Fruit fly (Drosophila melanogaster) whole organism, embryonic: Measurements from ENCODE around the gene Cks85A.

Experiments
- Ada2b ChIP-seq: fragments of 200-800 bp; sonication (Bioruptor generic); IDR thresholded peaks from 2 replicates; pipeline ENCODE4 v1.3.6; 2022; ENCODE audit warnings: missing biosample characterization, missing genetic modification characterization
- CG12219 ChIP-seq: fragments of 200-800 bp; sonication (Bioruptor generic); optimal IDR thresholded peaks from 3 replicates; lab custom pipeline; 2018; ENCODE audit warnings: missing biosample characterization, mild to moderate bottlenecking, missing genetic modification characterization
- CG18599 ChIP-seq: fragments of 200-800 bp; sonication (Bioruptor generic); optimal IDR thresholded peaks from 3 replicates; lab custom pipeline; 2017; ENCODE audit warnings: missing biosample characterization, missing genetic modification characterization, mild to moderate bottlenecking, moderate library complexity, missing genetic modification reagents
- CG2875 ChIP-seq: fragments of 200-800 bp; sonication (Bioruptor generic); optimal IDR thresholded peaks from 2 replicates; lab custom pipeline; 2017; ENCODE audit warnings: missing biosample characterization, mild to moderate bottlenecking, missing genetic modification characterization, missing genetic modification reagents
- Hmx ChIP-seq: fragments of 200-800 bp; sonication (Bioruptor generic); optimal IDR thresholded peaks from 2 replicates; lab custom pipeline; 2016; ENCODE audit warnings: missing biosample characterization, missing genetic modification characterization
- Hr78 ChIP-seq, 2 experiments: fragments of 200-800 bp in 1 of 2; fragments of >200 bp in 1 of 2; sonication (Bioruptor generic) in 1 of 2; optimal IDR thresholded peaks; 2 replicates each; lab custom pipeline; 2017 to 2019; ENCODE audit warnings: missing biosample characterization in 2 of 2, missing genetic modification characterization in 2 of 2, mild to moderate bottlenecking in 1 of 2, moderate library complexity in 1 of 2
- ci ChIP-seq: fragments of 200-800 bp; sonication (Bioruptor generic); IDR thresholded peaks from 3 replicates; pipeline ENCODE4 v1.3.6; 2022; ENCODE audit warnings: missing biosample characterization, missing genetic modification characterization
- h ChIP-seq: fragments of >200 bp; optimal IDR thresholded peaks from 2 replicates; lab custom pipeline; 2017
- run ChIP-seq: fragments of 200-800 bp; sonication (Bioruptor generic); optimal IDR thresholded peaks from 3 replicates; lab custom pipeline; 2018; ENCODE audit warnings: missing biosample characterization, mild to moderate bottlenecking, missing genetic modification characterization
- zen ChIP-seq: fragments of 200-800 bp; sonication (Bioruptor generic); optimal IDR thresholded peaks from 3 replicates; lab custom pipeline; 2018; ENCODE audit warnings: missing biosample characterization, mild to moderate bottlenecking, missing genetic modification characterization, moderate library complexity

dm6 chr3R:8742661-8743060 lies 24.4 kb upstream of the Cks85A start:
- TF ChIP-seq CG2875 (GFP tag; lab: Kevin White, UChicago) (no peak), Hr78 (GFP tag; optimal IDR thresholded peaks at IDR 0.05; lab: Kevin White, UChicago) (no peak), CG12219 (GFP tag; lab: Kevin White, UChicago) (no peak), CG18599 (GFP tag; lab: Kevin White, UChicago) (no peak), zen (tag; lab: Kevin White, UChicago) (no peak), Hmx (GFP tag; lab: Kevin White, UChicago) (no peak), Ada2b (GFP tag; lab: Robert Waterston, UW) (no peak), h (lab: Kevin White, UChicago) (no peak), run (no peak), ci (GFP tag; lab: Robert Waterston, UW) (no peak)
